Fruit fly (Drosophila melanogaster) Kc167 (cell line): Measurements from ENCODE around the gene Fer1HCH.

Experiments
- Myc ChIP-seq: fragments of >200 bp; optimal IDR thresholded peaks from 2 replicates; lab custom pipeline; 2017; ENCODE audit warnings: missing external identifiers
- Sin3A ChIP-seq: fragments of >200 bp; optimal IDR thresholded peaks from 2 replicates; lab custom pipeline; 2018; ENCODE audit warnings: missing external identifiers
- h ChIP-seq: fragments of >200 bp; optimal IDR thresholded peaks from 3 replicates; lab custom pipeline; 2018; ENCODE audit warnings: missing external identifiers
- insv ChIP-seq: fragments of >200 bp; optimal IDR thresholded peaks from 3 replicates; lab custom pipeline; 2018; ENCODE audit warnings: missing external identifiers
- psq ChIP-seq: fragments of >200 bp; optimal IDR thresholded peaks from 2 replicates; lab custom pipeline; 2017; ENCODE audit warnings: missing external identifiers
- ttk ChIP-seq: sonication (Bioruptor generic); optimal IDR thresholded peaks from 2 replicates; lab custom pipeline; 2017; ENCODE audit warnings: missing external identifiers

dm6 chr3R:30360653-30361052, 27.3 kb downstream of the Fer1HCH start:
- TF ChIP-seq ttk (lab: Kevin White, UChicago) (no peak), insv (lab: Kevin White, UChicago) (no peak), h (no peak), psq (lab: Kevin White, UChicago) (no peak), Sin3A (lab: Kevin White, UChicago) (no peak), Myc (no peak)
